Worm (Caenorhabditis elegans): Measurements from ENCODE around the gene gsto-3.

The gsto-3 gene

ce11 chrIII:385068-385467 is 4.0 kb upstream of the gsto-3 start:
- no peak for TF ChIP-seq nhr-67 (tag; optimal IDR thresholded peaks at IDR 0.05)
- no peak for TF ChIP-seq mdl-1 (tag; optimal IDR thresholded peaks at IDR 0.05)
- no peak for TF ChIP-seq nhr-76 (tag; optimal IDR thresholded peaks at IDR 0.05)
- no peak for TF ChIP-seq zag-1 (tag; optimal IDR thresholded peaks at IDR 0.05)
- no peak for TF ChIP-seq fos-1 (tag; optimal IDR thresholded peaks at IDR 0.05)
- TF ChIP-seq elt-1 (tag; optimal IDR thresholded peaks at IDR 0.05), result no peak
- no peak for TF ChIP-seq unc-39 (tag; optimal IDR thresholded peaks at IDR 0.05)
- no peak for TF ChIP-seq fkh-2 (tag; optimal IDR thresholded peaks at IDR 0.05)
- TF ChIP-seq nfya-1 (tag; optimal IDR thresholded peaks at IDR 0.05; ENCODE audit: insufficient read depth), result no peak
- no peak for TF ChIP-seq mml-1 (tag; optimal IDR thresholded peaks at IDR 0.05)
- TF ChIP-seq lsy-12 (tag; optimal IDR thresholded peaks at IDR 0.05), result no peak
- no peak for TF ChIP-seq aly-2 (tag; optimal IDR thresholded peaks at IDR 0.05)
- no peak for TF ChIP-seq egl-27 (tag; optimal IDR thresholded peaks at IDR 0.05)
- no peak for TF ChIP-seq daf-12 (tag; optimal IDR thresholded peaks at IDR 0.05)

ce11 chrIII:382470-382869 is 1.4 kb upstream of the gsto-3 start, which contains the start of gene K10F12.7:
Gene K10F12.7, minus strand, starts transcription at chrIII:382570.
- TF ChIP-seq ama-1 (optimal IDR thresholded peaks at IDR 0.05) (no peak), zag-1 (tag; optimal IDR thresholded peaks at IDR 0.05) (no peak), aly-2 (tag; optimal IDR thresholded peaks at IDR 0.05) (no peak), ZK546.5 (tag; optimal IDR thresholded peaks at IDR 0.05) (no peak), nhr-67 (tag; optimal IDR thresholded peaks at IDR 0.05) (no peak), elt-1 (tag; optimal IDR thresholded peaks at IDR 0.05) (no peak), fkh-10 (GFP tag; optimal IDR thresholded peaks at IDR 0.05) (no peak), ztf-4 (tag; optimal IDR thresholded peaks at IDR 0.05) (no peak), nhr-12 (tag; optimal IDR thresholded peaks at IDR 0.05) (no peak), nhr-43 (tag; optimal IDR thresholded peaks at IDR 0.05; ENCODE audit: poor library complexity, severe bottlenecking) (no peak), lsy-12 (tag; optimal IDR thresholded peaks at IDR 0.05) (no peak), unc-39 (tag; optimal IDR thresholded peaks at IDR 0.05) (no peak), lin-15B (tag; optimal IDR thresholded peaks at IDR 0.05) (no peak), R02D3.7 (tag; optimal IDR thresholded peaks at IDR 0.05) (no peak), nhr-28 (tag; optimal IDR thresholded peaks at IDR 0.05) (no peak), ceh-28 (tag; optimal IDR thresholded peaks at IDR 0.05) (no peak), nhr-11 (tag; optimal IDR thresholded peaks at IDR 0.05) (no peak)

- TF ChIP-seq aly-2 (tag; optimal IDR thresholded peaks at IDR 0.05) (no peak), lin-39 (tag; optimal IDR thresholded peaks at IDR 0.05) (no peak), ceh-16 (tag; optimal IDR thresholded peaks at IDR 0.05) (no peak), skn-1 (tag; optimal IDR thresholded peaks at IDR 0.05) (no peak), zag-1 (tag; optimal IDR thresholded peaks at IDR 0.05) (no peak), egl-5 (tag; optimal IDR thresholded peaks at IDR 0.05) (no peak), nhr-237 (tag; optimal IDR thresholded peaks at IDR 0.05) (no peak), nhr-28 (tag; optimal IDR thresholded peaks at IDR 0.05) (no peak), fos-1 (tag; optimal IDR thresholded peaks at IDR 0.05) (no peak), sea-2 (GFP tag; optimal IDR thresholded peaks at IDR 0.05) (no peak), nhr-77 (tag; optimal IDR thresholded peaks at IDR 0.05) (no peak)
These were observed 15.4 kb downstream of the gsto-3 start, which contains the start of gene pll-1 for ce11 chrIII:365649-366048. Gene pll-1, plus strand, starts transcription at chrIII:365949.

ce11 chrIII:360315-360714 is 20.8 kb downstream of the gsto-3 start:
- TF ChIP-seq nfya-1 (tag; optimal IDR thresholded peaks at IDR 0.05; ENCODE audit: insufficient read depth) (peak; percentile 34), lin-39 (tag; optimal IDR thresholded peaks at IDR 0.05) (peak; percentile 62), elt-2 (tag; optimal IDR thresholded peaks at IDR 0.05) (no peak), elt-3 (tag; optimal IDR thresholded peaks at IDR 0.05) (no peak), ceh-9 (tag; optimal IDR thresholded peaks at IDR 0.05) (no peak), elt-1 (tag; optimal IDR thresholded peaks at IDR 0.05) (no peak), mml-1 (tag; optimal IDR thresholded peaks at IDR 0.05) (no peak)

ce11 chrIII:358106-358505 is 23.0 kb downstream of the gsto-3 start:
- TF ChIP-seq lin-39 (tag; optimal IDR thresholded peaks at IDR 0.05) (no peak), ceh-82 (tag; optimal IDR thresholded peaks at IDR 0.05) (no peak), ztf-4 (tag; optimal IDR thresholded peaks at IDR 0.05) (no peak), ama-1 (optimal IDR thresholded peaks at IDR 0.05) (no peak)

All from whole organism, L3 larva.